Worm (Caenorhabditis elegans) whole organism, L4 larva: ENCODE data around the gene nhr-26.

Experiments used
- F10B5.3 ChIP-seq: sonication (generic microtip); optimal IDR thresholded peaks from 2 replicates; lab custom pipeline; 2016; ENCODE audit warnings: mild to moderate bottlenecking, missing genetic modification characterization, missing compliant biosample characterization
- F26F4.8 ChIP-seq: fragments of 200-800 bp; sonication (Bioruptor generic); conservative IDR thresholded peaks from 2 replicates; pipeline ENCODE4 v1.3.6; 2022; ENCODE audit warnings: missing genetic modification characterization, missing compliant biosample characterization
- F49E8.2 ChIP-seq: sonication (generic microtip); optimal IDR thresholded peaks from 2 replicates; lab custom pipeline; 2016; ENCODE audit warnings: missing compliant biosample characterization, mild to moderate bottlenecking, missing genetic modification characterization, borderline replicate concordance
- T20F7.1 ChIP-seq: fragments of 200-800 bp; sonication (Bioruptor generic); optimal IDR thresholded peaks from 2 replicates; lab custom pipeline; 2018; ENCODE audit warnings: mild to moderate bottlenecking, missing genetic modification characterization, missing compliant biosample characterization
- Y48G9A.11 ChIP-seq: fragments of 200-800 bp; sonication (Bioruptor generic); IDR thresholded peaks from 2 replicates; pipeline ENCODE4 v1.3.6; 2022; ENCODE audit warnings: missing genetic modification reagents, missing genetic modification characterization, missing compliant biosample characterization
- ZK337.2 ChIP-seq: fragments of 200-800 bp; sonication (Bioruptor generic); IDR thresholded peaks from 2 replicates; pipeline ENCODE4 v1.3.6; 2022; ENCODE audit warnings: missing genetic modification reagents, missing genetic modification characterization, missing compliant biosample characterization
- aha-1 ChIP-seq: fragments of 150-350 bp; peaks from one replicate; lab custom pipeline; 2014; ENCODE audit warnings: missing biosample characterization, missing genetic modification characterization
- attf-4 ChIP-seq: sonication (generic microtip); optimal IDR thresholded peaks from 3 replicates; lab custom pipeline; 2017; ENCODE audit warnings: missing biosample characterization, missing genetic modification characterization
- ceh-20 ChIP-seq: fragments of 200-800 bp; sonication (Bioruptor generic); IDR thresholded peaks from 2 replicates; pipeline ENCODE4 v1.3.6; 2022; ENCODE audit warnings: missing genetic modification reagents, missing genetic modification characterization, missing compliant biosample characterization
- ceh-32 ChIP-seq: sonication (generic microtip); optimal IDR thresholded peaks from 2 replicates; lab custom pipeline; 2016; ENCODE audit warnings: mild to moderate bottlenecking, missing genetic modification characterization, missing compliant biosample characterization; ENCODE audit not compliant: poor library complexity
- ceh-44 ChIP-seq: fragments of 200-800 bp; sonication (Bioruptor generic); IDR thresholded peaks from 2 replicates; pipeline ENCODE4 v1.3.6; 2022; ENCODE audit warnings: missing genetic modification reagents, missing genetic modification characterization, missing compliant biosample characterization
- ceh-82 ChIP-seq: sonication (generic microtip); optimal IDR thresholded peaks from 2 replicates; lab custom pipeline; 2017; ENCODE audit warnings: missing biosample characterization, missing genetic modification characterization
- daf-16 ChIP-seq, 3 experiments: sonication (generic microtip); optimal IDR thresholded peaks; 2 replicates each; lab custom pipeline; 2016 to 2017; ENCODE audit warnings: missing genetic modification characterization in 3 of 3, missing genetic modification reagents in 3 of 3, mild to moderate bottlenecking in 2 of 3, missing compliant biosample characterization in 2 of 3, missing biosample characterization in 1 of 3, moderate library complexity in 1 of 3
- dmd-6 ChIP-seq: fragments of 200-800 bp; sonication (Bioruptor generic); IDR thresholded peaks from 2 replicates; pipeline ENCODE4 v1.3.6; 2022; ENCODE audit warnings: missing genetic modification reagents, missing genetic modification characterization, missing compliant biosample characterization
- egl-27 ChIP-seq: sonication (generic microtip); optimal IDR thresholded peaks from 3 replicates; lab custom pipeline; 2017; ENCODE audit warnings: missing biosample characterization, missing genetic modification reagents, missing genetic modification characterization
- gei-8 ChIP-seq: fragments of 200-800 bp; sonication (Bioruptor generic); optimal IDR thresholded peaks from 2 replicates; lab custom pipeline; 2018; ENCODE audit warnings: mild to moderate bottlenecking, missing genetic modification characterization, missing compliant biosample characterization
- hif-1 ChIP-seq, 2 experiments: sonication (generic microtip); optimal IDR thresholded peaks; 2 replicates each; lab custom pipeline; 2016 to 2017; ENCODE audit warnings: missing compliant biosample characterization in 2 of 2, missing genetic modification characterization in 2 of 2, missing genetic modification reagents in 2 of 2, missing genotype in 2 of 2, mild to moderate bottlenecking in 1 of 2
- hlh-11 ChIP-seq: fragments of 200-800 bp; sonication (Bioruptor generic); optimal IDR thresholded peaks from 2 replicates; lab custom pipeline; 2018; ENCODE audit warnings: mild to moderate bottlenecking, missing genetic modification characterization, missing compliant biosample characterization
- hlh-30 ChIP-seq: sonication (generic microtip); optimal IDR thresholded peaks from 2 replicates; lab custom pipeline; 2017; ENCODE audit warnings: antibody characterized with exemption, mild to moderate bottlenecking, missing genetic modification characterization, missing compliant biosample characterization; ENCODE audit not compliant: insufficient read depth
- jun-1 ChIP-seq: fragments of 150-350 bp; optimal IDR thresholded peaks from 2 replicates; lab custom pipeline; 2014; ENCODE audit warnings: missing biosample characterization, missing genetic modification reagents, missing genetic modification characterization
- lin-1 ChIP-seq: fragments of 200-800 bp; sonication (Bioruptor generic); IDR thresholded peaks from 2 replicates; pipeline ENCODE4 v1.3.6; 2022; ENCODE audit warnings: missing genetic modification reagents, missing genetic modification characterization, missing compliant biosample characterization
- lin-38 ChIP-seq: fragments of 200-800 bp; sonication (Bioruptor generic); IDR thresholded peaks from 2 replicates; pipeline ENCODE4 v1.3.6; 2022; ENCODE audit warnings: missing genetic modification reagents, missing genetic modification characterization, missing compliant biosample characterization
- lsy-2 ChIP-seq, 2 experiments: fragments of 150-350 bp in 1 of 2; sonication (generic microtip) in 1 of 2; optimal IDR thresholded peaks; 2 replicates each; lab custom pipeline; 2014 to 2017; ENCODE audit warnings: missing biosample characterization in 2 of 2, missing genetic modification characterization in 2 of 2
- mdt-29 ChIP-seq: fragments of 200-800 bp; sonication (Bioruptor generic); IDR thresholded peaks from 2 replicates; pipeline ENCODE4 v1.3.6; 2022; ENCODE audit warnings: missing genetic modification reagents, missing genetic modification characterization, missing compliant biosample characterization
- mep-1 ChIP-seq: fragments of 150-350 bp; sonication (generic microtip); optimal IDR thresholded peaks from 3 replicates; lab custom pipeline; 2014; ENCODE audit warnings: missing biosample characterization, missing genetic modification characterization
- mxl-3 ChIP-seq: fragments of 200-800 bp; sonication (Bioruptor generic); optimal IDR thresholded peaks from 2 replicates; lab custom pipeline; 2018; ENCODE audit warnings: mild to moderate bottlenecking, missing genetic modification characterization, missing compliant biosample characterization
- nhr-10 ChIP-seq: fragments of 150-350 bp; optimal IDR thresholded peaks from 2 replicates; lab custom pipeline; 2014; ENCODE audit warnings: missing biosample characterization, missing genetic modification characterization
- nhr-102 ChIP-seq: sonication (generic microtip); optimal IDR thresholded peaks from 2 replicates; lab custom pipeline; 2016; ENCODE audit warnings: mild to moderate bottlenecking, missing genetic modification characterization, moderate library complexity, missing compliant biosample characterization
- nhr-11 ChIP-seq: fragments of 150-350 bp; optimal IDR thresholded peaks from 2 replicates; lab custom pipeline; 2014; ENCODE audit warnings: missing biosample characterization, missing genetic modification characterization
- nhr-28 ChIP-seq: fragments of 150-350 bp; optimal IDR thresholded peaks from 2 replicates; lab custom pipeline; 2014; ENCODE audit warnings: missing biosample characterization, missing genetic modification characterization
- nhr-41 ChIP-seq: fragments of 200-800 bp; sonication (Bioruptor generic); IDR thresholded peaks from 2 replicates; pipeline ENCODE4 v1.3.6; 2022; ENCODE audit warnings: missing genetic modification reagents, missing genetic modification characterization, missing compliant biosample characterization
- nhr-48 ChIP-seq: sonication (generic microtip); optimal IDR thresholded peaks from 2 replicates; lab custom pipeline; 2016; ENCODE audit warnings: mild to moderate bottlenecking, missing genetic modification characterization, missing compliant biosample characterization
- nhr-76 ChIP-seq: fragments of 150-350 bp; optimal IDR thresholded peaks from 2 replicates; lab custom pipeline; 2014; ENCODE audit warnings: missing biosample characterization, missing genetic modification characterization
- pha-4 ChIP-seq, 2 experiments: fragments of 150-350 bp in 1 of 2; fragments of 200-800 bp in 1 of 2; sonication (Bioruptor generic) in 1 of 2; IDR thresholded peaks in 1 of 2; optimal IDR thresholded peaks in 1 of 2; 2 replicates each; pipeline versions ENCODE4 v1.3.6 to Lab custom; 2014 to 2022; ENCODE audit warnings: missing genetic modification characterization in 2 of 2, missing genetic modification reagents in 2 of 2, missing biosample characterization in 1 of 2, missing compliant biosample characterization in 1 of 2
- pqm-1 ChIP-seq: sonication (generic microtip); optimal IDR thresholded peaks from 2 replicates; lab custom pipeline; 2017; ENCODE audit warnings: missing biosample characterization, missing genetic modification characterization
- saeg-2 ChIP-seq: fragments of 200-800 bp; sonication (Bioruptor generic); IDR thresholded peaks from 2 replicates; pipeline ENCODE4 v1.3.6; 2022; ENCODE audit warnings: missing genetic modification reagents, missing genetic modification characterization, missing compliant biosample characterization
- set-16 ChIP-seq: fragments of 200-800 bp; sonication (Bioruptor generic); IDR thresholded peaks from 2 replicates; pipeline ENCODE4 v1.3.6; 2022; ENCODE audit warnings: missing genetic modification reagents, missing genetic modification characterization, missing compliant biosample characterization
- skn-1 ChIP-seq: fragments of 150-350 bp; optimal IDR thresholded peaks from 2 replicates; lab custom pipeline; 2014; ENCODE audit warnings: missing biosample characterization, missing genetic modification characterization
- snpc-4 ChIP-seq: fragments of 150-350 bp; optimal IDR thresholded peaks from 2 replicates; lab custom pipeline; 2014; ENCODE audit warnings: missing biosample characterization, missing genetic modification characterization
- unc-39 ChIP-seq: sonication (generic microtip); optimal IDR thresholded peaks from 2 replicates; lab custom pipeline; 2017; ENCODE audit warnings: missing biosample characterization, missing genetic modification characterization
- unc-62 ChIP-seq, 3 experiments: fragments of 150-350 bp in 1 of 3; sonication (generic microtip); optimal IDR thresholded peaks in 2 of 3; peaks in 1 of 3; 1 replicate in 1 of 3; 2 replicates in 2 of 3; lab custom pipeline; 2014 to 2017; ENCODE audit warnings: missing biosample characterization in 3 of 3, missing genetic modification characterization in 3 of 3, missing genetic modification reagents in 3 of 3, missing genotype in 1 of 3
- vab-7 ChIP-seq: fragments of 200-800 bp; sonication (Bioruptor generic); IDR thresholded peaks from 2 replicates; pipeline ENCODE4 v1.3.6; 2022; ENCODE audit warnings: missing genetic modification reagents, missing genetic modification characterization, missing compliant biosample characterization
- zfp-2 ChIP-seq: sonication (generic microtip); optimal IDR thresholded peaks from 2 replicates; lab custom pipeline; 2016; ENCODE audit warnings: mild to moderate bottlenecking, missing genetic modification characterization, missing compliant biosample characterization
- zfp-3 ChIP-seq: fragments of 200-800 bp; sonication (Bioruptor generic); conservative IDR thresholded peaks from 2 replicates; pipeline ENCODE4 v1.3.6; 2022; ENCODE audit warnings: missing genetic modification reagents, missing genetic modification characterization, missing compliant biosample characterization
- ztf-7 ChIP-seq: fragments of 150-350 bp; optimal IDR thresholded peaks from 2 replicates; lab custom pipeline; 2014; ENCODE audit warnings: missing biosample characterization, missing genetic modification characterization

The nhr-26 gene

ce11 chrX:12677113-12677512 lies 23.2 kb downstream of the nhr-26 start:
- no peak for TF ChIP-seq snpc-4 (tag; lab: Kevin White, UChicago)
- no peak for TF ChIP-seq skn-1 (tag; lab: Kevin White, UChicago)
- TF ChIP-seq vab-7 (GFP tag; lab: Robert Waterston, UW): no peak
- peak; percentile 30 for TF ChIP-seq hlh-11 (tag; lab: Kevin White, UChicago)
- no peak for TF ChIP-seq nhr-48 (tag; lab: Kevin White, UChicago)
- no peak for TF ChIP-seq ztf-7
- TF ChIP-seq pqm-1 (tag; lab: Kevin White, UChicago): no peak
- TF ChIP-seq, all 104 proteins: peak for 1

DNA sequence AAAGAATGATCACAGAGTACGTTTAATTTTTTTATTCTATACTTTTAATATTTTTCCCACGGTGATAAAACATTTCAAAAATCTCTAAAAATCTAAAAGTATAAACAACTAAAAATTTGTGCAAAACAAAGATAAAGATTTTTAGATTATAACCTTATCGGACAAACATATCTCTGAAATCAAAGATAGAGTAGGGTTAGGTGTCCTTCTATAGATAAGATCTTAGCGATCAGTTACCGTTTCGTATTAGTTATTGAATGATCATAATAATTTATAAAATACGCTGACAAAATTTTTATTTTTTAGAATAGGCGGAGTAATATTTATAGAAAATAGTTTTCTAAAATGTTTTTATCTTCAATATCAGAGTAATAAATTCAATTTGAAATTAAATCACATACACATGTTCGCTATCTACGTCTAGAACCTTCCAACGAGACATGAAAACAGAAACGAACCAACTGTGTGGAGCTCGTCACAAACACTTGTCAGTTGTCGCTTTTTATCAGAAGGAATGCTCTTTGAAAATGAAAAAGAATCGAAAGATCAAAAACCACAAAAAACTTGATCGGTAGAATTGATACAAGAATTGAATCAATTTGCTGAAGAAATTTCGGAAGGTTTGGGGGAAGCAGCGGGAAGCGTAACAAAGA lies 28.5 kb downstream of the nhr-26 start:
- TF ChIP-seq ceh-20 (GFP tag; lab: Robert Waterston, UW) (peak; percentile 57; the same call in 1 of the 2 replicates), nhr-76 (no peak), vab-7 (GFP tag; lab: Robert Waterston, UW) (no peak), nhr-48 (tag; lab: Kevin White, UChicago) (peak; percentile 33), gei-8 (GFP tag; lab: Kevin White, UChicago) (no peak), unc-39 (tag; lab: Kevin White, UChicago) (no peak), attf-4 (tag; lab: Kevin White, UChicago) (no peak), lin-1 (no peak), nhr-10 (tag; lab: Kevin White, UChicago) (no peak), zfp-3 (GFP tag; lab: Robert Waterston, UW) (no peak), zfp-2 (no peak), unc-62 (GFP tag; optimal IDR thresholded peaks at IDR 0.05 in 1 of 2; lab: Kevin White, UChicago) (no peak), unc-62 (tag; optimal IDR thresholded peaks at IDR 0.05; lab: Kevin White, UChicago) (no peak), ceh-32 (no peak), nhr-41 (GFP tag; lab: Robert Waterston, UW) (no peak), jun-1 (tag; lab: Kevin White, UChicago) (no peak), ztf-7 (no peak), dmd-6 (GFP tag; lab: Robert Waterston, UW) (peak; percentile 47), F49E8.2 (tag; lab: Kevin White, UChicago) (no peak), nhr-11 (tag; lab: Kevin White, UChicago) (peak; percentile 24), pha-4 (GFP tag; IDR thresholded peaks at IDR 0.05; lab: Robert Waterston, UW) (no peak), pha-4 (tag; optimal IDR thresholded peaks at IDR 0.05; lab: Kevin White, UChicago) (no peak), hlh-11 (tag; lab: Kevin White, UChicago) (peak; percentile 79), F26F4.8 (no peak), lin-38 (GFP tag; lab: Robert Waterston, UW) (0 out of 2 replicates have a peak, but pooled peaks have one; percentile 8), set-16 (GFP tag; lab: Robert Waterston, UW) (no peak), Y48G9A.11 (GFP tag; lab: Robert Waterston, UW) (no peak), daf-16 (GFP tag; optimal IDR thresholded peaks at IDR 0.05; lab: Kevin White, UChicago) (peak in 1 of 2 experiments; percentile 91), daf-16 (tag; optimal IDR thresholded peaks at IDR 0.05; lab: Kevin White, UChicago) (peak; percentile 87), hif-1 (tag; optimal IDR thresholded peaks at IDR 0.05; lab: Kevin White, UChicago) (peak in 1 of 2 experiments; percentile 19), ceh-44 (GFP tag; lab: Robert Waterston, UW) (no peak), mep-1 (tag; lab: Kevin White, UChicago) (peak; percentile 33), nhr-102 (no peak), lsy-2 (tag; optimal IDR thresholded peaks at IDR 0.05; lab: Kevin White, UChicago) (peak in 1 of 2 experiments; percentile 54), aha-1 (tag; lab: Kevin White, UChicago) (peak; percentile 4), nhr-28 (tag; lab: Kevin White, UChicago) (peak; percentile 0), egl-27 (tag; lab: Kevin White, UChicago) (no peak), T20F7.1 (GFP tag; lab: Kevin White, UChicago) (no peak), saeg-2 (GFP tag; lab: Robert Waterston, UW) (no peak), ZK337.2 (no peak), hlh-30 (tag; lab: Kevin White, UChicago) (peak; percentile 40), F10B5.3 (tag; lab: Kevin White, UChicago) (no peak), snpc-4 (tag; lab: Kevin White, UChicago) (no peak), mdt-29 (GFP tag; lab: Robert Waterston, UW) (0 out of 2 replicates have a peak, but pooled peaks have one; percentile 38), mxl-3 (no peak), ceh-82 (tag; lab: Kevin White, UChicago) (no peak)
